Fruit fly (Drosophila melanogaster): Measurements from ENCODE around the gene CG14312.

Gene CG14312

DNA sequence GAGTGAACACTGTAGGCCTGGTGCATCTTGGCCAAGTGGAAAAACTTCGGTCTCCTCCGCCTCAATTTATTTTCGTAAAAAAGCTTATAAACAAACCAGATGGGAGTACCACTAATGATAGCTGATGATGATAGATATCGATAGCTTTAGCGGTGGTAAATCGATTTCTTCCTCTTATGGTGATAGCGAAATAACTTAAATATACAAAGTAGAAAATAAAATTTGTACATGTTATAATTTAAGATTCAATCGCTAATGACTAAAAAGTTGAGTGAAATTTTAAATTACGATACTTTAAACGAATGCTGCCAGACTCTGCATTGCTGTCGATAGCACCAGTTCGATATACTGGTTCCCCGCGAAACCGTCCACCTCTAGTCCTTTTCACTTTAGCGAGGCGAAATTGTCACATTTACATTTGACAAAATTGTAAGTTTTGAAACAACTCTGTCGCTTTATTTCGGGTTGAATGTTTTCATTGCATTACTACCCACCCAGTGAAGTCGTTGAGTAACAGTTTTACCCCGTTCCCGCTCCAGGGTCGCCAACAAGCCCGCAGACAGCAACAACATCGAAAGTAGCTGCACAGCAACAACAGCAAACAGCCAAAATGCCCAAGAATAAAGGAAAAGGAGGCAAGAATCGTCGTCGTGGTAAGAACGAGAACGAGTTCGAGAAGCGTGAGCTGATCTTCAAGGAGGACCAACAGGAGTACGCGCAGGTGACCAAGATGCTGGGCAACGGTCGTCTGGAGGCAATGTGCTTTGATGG is 8.8 kb downstream of the CG14312 start, which contains the start of the genes Vps39 and eIF1A (continued):
- TF ChIP-seq Dref (GFP tag; IDR thresholded peaks at IDR 0.05) (peak; percentile 83), CG11456 (GFP tag; IDR thresholded peaks at IDR 0.05) (peak; percentile 35; the same call in 1 of the 3 replicates), Atf3 (GFP tag; optimal IDR thresholded peaks at IDR 0.05) (peak; percentile 20), CG18599 (GFP tag; optimal IDR thresholded peaks at IDR 0.05) (peak; percentile 70), Deaf1 (tag; optimal IDR thresholded peaks at IDR 0.05) (peak; percentile 1), p53 (GFP tag; optimal IDR thresholded peaks at IDR 0.05) (peak; percentile 28), CG4360 (GFP tag; IDR thresholded peaks at IDR 0.05) (peak; percentile 72; the same call in 1 of the 2 replicates), vvl (GFP tag; IDR thresholded peaks at IDR 0.05) (no peak), gsb-n (tag; optimal IDR thresholded peaks at IDR 0.05) (no peak), zen (tag; optimal IDR thresholded peaks at IDR 0.05) (peak; percentile 42), Hsf (GFP tag; optimal IDR thresholded peaks at IDR 0.05) (no peak), dmrt11E (tag; optimal IDR thresholded peaks at IDR 0.05) (no peak), CG6689 (GFP tag; IDR thresholded peaks at IDR 0.05) (peak; percentile 37; the same call in 1 of the 2 replicates), Nf-YC (tag; optimal IDR thresholded peaks at IDR 0.05) (peak; percentile 56), CG13296 (GFP tag; optimal IDR thresholded peaks at IDR 0.05) (no peak), CG13123 (GFP tag; optimal IDR thresholded peaks at IDR 0.05) (peak; percentile 44), CG43689 (GFP tag; IDR thresholded peaks at IDR 0.05) (no peak), pzg (GFP tag; optimal IDR thresholded peaks at IDR 0.05) (peak; percentile 82), Mad (GFP tag; optimal IDR thresholded peaks at IDR 0.05) (peak; percentile 42), slbo (GFP tag; IDR thresholded peaks at IDR 0.05) (peak; percentile 56), CG12659 (GFP tag; optimal IDR thresholded peaks at IDR 0.05) (peak; percentile 73), CG8924 (tag; optimal IDR thresholded peaks at IDR 0.05) (peak; percentile 43), CG14860 (GFP tag; IDR thresholded peaks at IDR 0.05; ENCODE audit: partially characterized antibody) (peak; percentile 87), CG12219 (GFP tag; optimal IDR thresholded peaks at IDR 0.05) (no peak), CG10267 (tag; optimal IDR thresholded peaks at IDR 0.05) (peak; percentile 46), CG17829 (tag; optimal IDR thresholded peaks at IDR 0.05) (peak; percentile 57), hbn (GFP tag; IDR thresholded peaks at IDR 0.05; ENCODE audit: partially characterized antibody) (peak; percentile 81), fru (optimal IDR thresholded peaks at IDR 0.05) (no peak), Sry-δ (GFP tag; optimal IDR thresholded peaks at IDR 0.05) (peak; percentile 95), odd (GFP tag; optimal IDR thresholded peaks at IDR 0.05) (no peak), vfl (GFP tag; optimal IDR thresholded peaks at IDR 0.05) (no peak), CG7786 (GFP tag; optimal IDR thresholded peaks at IDR 0.05) (peak; percentile 19), CG8388 (GFP tag; optimal IDR thresholded peaks at IDR 0.05) (peak; percentile 24), bowl (GFP tag; IDR thresholded peaks at IDR 0.05) (no peak), CG31365 (tag; optimal IDR thresholded peaks at IDR 0.05) (peak; percentile 16), CG14710 (tag; optimal IDR thresholded peaks at IDR 0.05) (peak; percentile 67), Scr (GFP tag; IDR thresholded peaks at IDR 0.05; ENCODE audit: partially characterized antibody) (peak; percentile 92), CG3838 (GFP tag; optimal IDR thresholded peaks at IDR 0.05) (peak; percentile 2), hkb (optimal IDR thresholded peaks at IDR 0.05) (no peak), hkb (GFP tag; IDR thresholded peaks at IDR 0.05) (no peak), Ets97D (GFP tag; optimal IDR thresholded peaks at IDR 0.05) (peak; percentile 70), CHES-1-like (GFP tag; optimal IDR thresholded peaks at IDR 0.05) (peak; percentile 11), dpn (GFP tag; optimal IDR thresholded peaks at IDR 0.05) (peak; percentile 33 to 43), CG11695 (GFP tag; IDR thresholded peaks at IDR 0.05) (no peak), CG9727 (GFP tag; optimal IDR thresholded peaks at IDR 0.05) (peak; percentile 54), az2 (GFP tag; optimal IDR thresholded peaks at IDR 0.05) (peak; percentile 10), Sin3A (optimal IDR thresholded peaks at IDR 0.05) (peak; percentile 80), CG12236 (GFP tag; optimal IDR thresholded peaks at IDR 0.05) (no peak), CG31388 (GFP tag; optimal IDR thresholded peaks at IDR 0.05) (no peak), Dll (GFP tag; IDR thresholded peaks at IDR 0.05; ENCODE audit: partially characterized antibody) (peak; percentile 94)
